Fruit fly (Drosophila melanogaster) whole organism, larva: Measurements from ENCODE around the gene CG43732.
A peak's percentile ranks its signal among the peaks of the same experiment; 100 is the strongest.

ENCODE experiments used
- noc ChIP-seq: fragments of 200-800 bp; sonication (Bioruptor generic); optimal IDR thresholded peaks from 3 replicates; lab custom pipeline; 2019; ENCODE audit warnings: missing biosample characterization, mild to moderate bottlenecking, missing genetic modification characterization, moderate library complexity

CG43732 gene

DNA sequence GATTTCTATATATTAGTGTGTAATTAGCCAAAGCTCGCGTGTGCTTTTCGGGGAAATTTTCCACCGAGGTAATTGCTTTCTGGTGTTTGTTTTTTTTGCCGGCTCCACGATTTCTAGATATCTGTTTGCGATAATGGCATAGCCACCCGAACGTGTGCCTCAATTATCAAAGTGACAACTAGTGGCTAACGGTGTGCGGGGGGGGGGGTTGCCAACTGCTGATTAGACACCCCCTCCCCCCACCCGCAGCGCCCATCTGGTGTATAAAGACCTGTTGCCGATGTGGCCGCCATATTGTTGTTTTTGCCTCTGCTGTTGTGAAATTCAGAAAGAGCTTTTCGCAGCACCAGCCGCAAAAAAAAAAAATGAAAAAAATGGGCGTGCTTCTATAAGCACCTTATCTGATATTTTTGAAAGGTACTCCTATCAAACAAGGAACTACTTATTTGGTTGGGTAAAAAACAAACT, 31.1 kb upstream of the CG43732 start:
- peak; percentile 71 for TF ChIP-seq noc (tag; lab: Kevin White, UChicago)

DNA sequence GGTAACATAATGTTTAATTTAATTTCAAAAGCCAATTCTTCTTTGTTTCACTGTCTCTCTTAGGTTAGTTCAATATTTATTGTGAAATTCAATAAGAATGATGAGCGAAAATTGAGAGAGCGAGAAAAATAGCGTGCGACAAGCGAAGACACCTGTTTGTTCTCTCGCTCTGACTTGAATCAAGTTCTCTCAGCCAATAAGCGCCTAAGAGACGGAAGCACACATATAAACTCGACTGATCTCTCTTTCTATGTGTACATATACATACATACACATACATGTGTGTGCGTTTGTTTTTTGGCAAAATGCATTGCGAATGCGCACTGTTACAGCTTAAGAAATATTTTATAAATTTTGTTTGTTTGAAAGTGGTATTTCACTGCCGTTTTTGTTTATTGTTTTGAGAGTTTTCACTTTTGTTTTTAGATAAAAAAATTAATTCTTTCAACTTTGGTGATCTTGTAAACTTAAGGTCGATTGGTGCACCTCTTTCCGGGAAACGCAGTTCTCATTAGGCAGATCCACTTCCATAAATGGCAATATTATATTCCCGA, 26.7 kb upstream of the CG43732 start:
- TF ChIP-seq noc (tag; lab: Kevin White, UChicago), result no peak

DNA sequence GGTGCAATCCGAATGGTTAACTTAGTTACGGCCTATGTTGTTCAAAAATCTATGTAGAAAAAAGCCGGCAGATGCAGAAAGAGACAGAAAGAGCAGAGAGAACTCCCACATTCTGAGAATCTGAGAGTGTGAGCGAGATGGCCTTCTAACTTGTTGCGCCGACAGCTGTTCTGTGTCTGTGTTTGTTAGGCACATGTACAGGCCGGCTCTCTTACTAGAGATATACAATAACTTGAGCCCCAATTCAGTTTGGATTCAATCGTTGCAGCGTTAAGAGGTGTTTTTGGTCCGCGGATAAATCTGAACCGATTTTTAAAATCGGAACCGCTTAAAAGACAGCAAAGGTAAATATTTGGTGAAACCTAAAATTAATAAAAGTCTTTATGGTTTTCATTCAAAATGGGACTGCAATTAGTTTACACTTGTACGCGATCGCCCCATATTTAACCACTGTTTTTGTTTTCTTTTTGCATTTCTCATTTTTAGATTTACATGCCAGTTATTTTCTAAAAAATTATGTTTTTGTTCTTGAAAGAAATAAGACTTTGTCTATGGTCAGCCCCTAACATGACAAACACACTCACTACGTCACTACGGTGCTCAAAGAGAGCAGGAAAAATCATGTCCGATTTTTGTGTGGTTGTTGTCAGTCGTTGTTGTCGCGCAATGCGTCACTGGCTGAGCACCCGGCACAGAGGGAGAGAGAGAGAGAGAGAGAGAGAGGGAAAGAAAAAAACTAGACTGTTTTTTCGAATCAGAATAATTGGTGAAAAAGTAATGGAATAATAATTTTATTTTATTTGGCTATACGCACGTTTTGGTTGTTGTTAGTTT, 26.0 kb upstream of the CG43732 start:
- TF ChIP-seq noc (tag; lab: Kevin White, UChicago), result no peak

DNA sequence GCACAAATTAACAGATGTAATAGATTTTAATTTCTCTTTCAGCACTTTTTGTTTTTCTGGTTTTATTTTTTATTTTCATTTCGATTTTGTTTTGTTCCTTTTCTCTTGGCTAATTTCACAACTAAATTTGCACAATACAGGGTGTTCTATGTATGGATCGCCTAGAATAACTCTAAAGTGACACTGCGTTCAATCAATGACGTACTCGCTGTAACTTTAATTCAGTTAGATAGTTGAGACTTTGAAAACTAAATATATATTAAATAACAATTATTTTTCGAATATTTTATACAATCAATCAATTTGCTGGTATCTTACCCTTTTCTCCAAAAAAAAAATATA, 25.4 kb upstream of the CG43732 start:
- no peak for TF ChIP-seq noc (tag; lab: Kevin White, UChicago)

DNA sequence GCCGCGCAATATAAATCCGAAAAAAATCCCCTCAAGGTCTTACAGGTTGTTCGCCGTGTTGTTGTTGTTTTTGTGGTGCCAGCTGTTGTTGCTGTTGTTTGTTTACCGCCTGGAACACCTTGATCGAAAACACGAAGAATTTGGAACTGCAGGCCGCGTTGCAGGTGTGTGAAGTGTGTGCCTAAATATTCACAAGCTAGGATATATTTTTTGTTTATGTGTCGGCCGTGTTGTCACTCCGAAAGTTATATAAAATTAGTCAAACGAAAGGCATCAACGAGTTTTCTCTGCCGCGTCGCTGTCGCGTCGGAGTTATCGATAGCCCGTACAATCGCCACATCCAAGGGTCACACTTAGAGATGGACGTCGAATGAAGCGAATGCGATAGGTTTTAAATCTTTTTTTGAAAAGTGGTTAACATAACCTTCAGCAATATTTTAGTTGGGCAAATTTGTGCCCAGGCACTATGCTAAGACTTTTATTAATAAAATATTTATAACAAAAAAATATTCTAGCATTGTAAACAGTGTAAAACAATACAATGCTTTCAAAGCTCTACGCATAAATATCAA, 21.6 kb upstream of the CG43732 start, which contains the start of gene Mpc1:
TSS of gene Mpc1 (minus strand) at position 314 of the 572 bp plus-strand sequence.
- TF ChIP-seq noc (tag; lab: Kevin White, UChicago), result no peak

DNA sequence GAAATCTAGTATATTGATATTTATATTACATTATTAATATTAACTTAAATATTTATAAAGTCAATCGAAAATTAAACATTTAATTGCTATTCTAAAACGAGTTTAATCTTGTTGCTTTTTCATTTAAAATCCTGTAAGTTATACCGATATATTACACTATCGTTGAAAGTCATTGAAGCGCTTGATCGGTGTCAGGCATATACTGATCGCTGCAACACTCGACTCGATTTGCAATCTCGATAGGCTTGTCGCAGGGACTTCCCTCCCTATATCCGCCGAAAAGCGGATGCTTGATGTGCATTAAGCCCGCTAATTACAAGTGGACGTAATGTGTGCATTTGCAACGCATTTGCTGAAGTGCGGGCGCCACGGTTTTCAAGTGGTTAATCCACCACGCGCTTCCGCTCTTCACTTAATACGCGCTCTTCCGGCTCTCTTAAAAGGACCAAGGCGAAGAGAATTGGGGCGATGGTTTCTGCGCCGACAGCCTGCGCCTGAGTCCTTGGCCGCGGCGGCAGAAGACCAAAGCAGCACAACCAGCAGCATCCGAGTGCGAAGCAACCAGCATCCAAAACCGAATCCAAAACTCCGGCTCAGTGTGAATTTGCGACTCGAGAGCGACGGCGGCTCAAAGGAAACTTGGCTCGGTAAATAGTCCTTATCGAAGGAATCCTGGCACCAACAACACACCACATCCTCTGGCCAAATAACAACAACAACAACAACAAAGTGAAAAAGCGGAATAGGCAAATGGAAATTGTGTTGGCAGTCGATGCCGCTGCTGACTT, 20.9 kb upstream of the CG43732 start, which contains the start of gene CG42613:
TSS of gene CG42613 (plus strand) at position 279 of the 788 bp plus-strand sequence.
- no peak for TF ChIP-seq noc (tag; lab: Kevin White, UChicago)

DNA sequence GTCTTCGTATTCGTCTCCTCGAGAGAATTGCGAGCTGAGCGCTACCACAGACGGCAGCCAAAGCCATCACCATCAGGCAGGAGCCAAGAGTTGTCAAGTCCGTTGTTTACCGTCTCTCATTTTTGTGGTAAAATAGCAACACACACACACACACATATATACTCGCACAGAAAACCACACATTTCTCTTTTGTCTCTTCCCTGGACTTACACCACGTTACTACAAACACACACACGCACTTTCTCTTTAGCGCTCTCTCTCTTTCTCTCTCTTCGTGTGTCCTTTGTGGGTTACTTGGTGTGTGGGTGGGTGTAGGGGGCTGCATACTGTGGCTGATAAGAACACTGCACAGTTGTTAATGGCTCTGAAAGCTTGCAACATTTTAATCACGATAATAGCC, 18.3 kb upstream of the CG43732 start:
- no peak for TF ChIP-seq noc (tag; lab: Kevin White, UChicago)

DNA sequence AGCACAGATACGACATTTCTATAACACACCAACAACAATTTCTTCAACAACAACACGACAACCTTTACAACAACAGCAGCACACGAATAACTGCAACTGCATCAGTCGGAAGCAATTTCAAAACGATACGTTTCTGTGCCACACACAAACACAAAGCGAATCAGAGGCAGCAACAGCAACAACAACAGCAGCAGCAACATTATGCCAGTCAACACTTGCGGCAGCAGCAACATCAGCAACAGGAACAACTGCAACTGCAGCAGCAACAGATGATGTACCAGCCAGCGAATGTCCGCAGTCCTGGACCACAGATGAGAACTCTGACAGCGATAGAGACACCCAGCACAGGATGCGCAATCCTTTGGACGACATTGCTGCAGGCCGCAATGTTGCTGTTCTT, 2.7 kb upstream of the CG43732 start:
- no peak for TF ChIP-seq noc (tag; lab: Kevin White, UChicago)

DNA sequence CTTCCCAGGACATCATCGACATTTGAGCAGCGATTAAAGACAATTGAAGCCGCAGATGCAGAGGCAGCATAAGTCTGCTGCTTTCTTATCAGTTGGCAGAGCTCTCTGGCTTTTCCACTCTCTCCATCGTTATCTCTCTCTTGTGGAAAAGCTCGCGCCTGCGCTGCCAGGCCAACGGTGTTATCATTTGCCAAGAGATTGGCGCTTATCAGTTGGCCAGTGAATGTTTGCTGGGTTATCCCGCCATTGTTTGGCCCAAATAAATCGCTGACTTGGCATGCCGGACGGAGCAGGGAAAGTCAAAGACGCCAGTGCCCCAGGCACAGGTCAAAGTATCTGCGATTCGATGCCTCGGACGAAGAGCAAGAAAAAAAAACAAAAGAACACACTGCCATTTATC, 865 bp upstream of the CG43732 start:
- no peak for TF ChIP-seq noc (tag; lab: Kevin White, UChicago)

DNA sequence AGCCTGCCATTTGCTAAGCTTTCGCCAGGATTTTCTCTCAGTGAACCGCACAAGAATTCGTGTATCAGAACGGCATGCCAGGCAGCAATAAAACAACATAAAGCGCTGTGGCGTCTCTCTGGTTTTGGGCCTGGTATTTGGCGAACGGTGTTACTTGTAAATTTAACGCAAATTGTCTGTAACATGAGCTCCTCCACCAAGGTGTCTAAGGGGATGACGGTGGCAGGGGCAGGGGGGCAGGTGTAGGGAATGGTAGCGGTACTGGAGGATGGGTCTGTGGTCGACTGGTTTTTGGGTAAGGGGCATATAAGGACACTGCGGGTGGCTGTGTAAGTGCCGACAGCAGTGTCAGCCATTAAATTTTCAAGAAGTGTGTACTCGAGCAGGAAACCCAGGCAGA, 14.8 kb downstream of the CG43732 start:
- no peak for TF ChIP-seq noc (tag; lab: Kevin White, UChicago)

DNA sequence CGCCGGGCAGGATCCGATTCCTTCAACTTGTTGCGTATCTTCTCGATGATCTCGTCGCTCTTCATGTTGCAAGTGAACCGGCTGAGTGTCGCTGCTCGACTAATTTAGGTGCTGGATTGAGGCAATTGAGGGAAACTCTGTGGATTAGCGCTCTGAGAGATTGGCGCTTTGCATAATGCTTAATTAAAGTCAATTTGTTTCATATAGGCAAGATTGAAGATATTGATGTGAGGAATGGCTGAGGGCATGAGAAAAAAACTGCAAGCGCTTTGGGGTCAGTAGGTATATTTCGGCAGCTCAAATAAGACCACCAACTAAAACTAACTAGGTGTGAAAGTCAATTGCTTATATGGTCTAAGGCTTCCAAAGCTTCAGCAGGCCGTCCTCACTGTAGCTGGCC, 28.7 kb downstream of the CG43732 start, which contains the start of gene euc:
TSS of gene euc (minus strand) at position 101 of the 400 bp plus-strand sequence.
- TF ChIP-seq noc (tag; lab: Kevin White, UChicago), result no peak

DNA sequence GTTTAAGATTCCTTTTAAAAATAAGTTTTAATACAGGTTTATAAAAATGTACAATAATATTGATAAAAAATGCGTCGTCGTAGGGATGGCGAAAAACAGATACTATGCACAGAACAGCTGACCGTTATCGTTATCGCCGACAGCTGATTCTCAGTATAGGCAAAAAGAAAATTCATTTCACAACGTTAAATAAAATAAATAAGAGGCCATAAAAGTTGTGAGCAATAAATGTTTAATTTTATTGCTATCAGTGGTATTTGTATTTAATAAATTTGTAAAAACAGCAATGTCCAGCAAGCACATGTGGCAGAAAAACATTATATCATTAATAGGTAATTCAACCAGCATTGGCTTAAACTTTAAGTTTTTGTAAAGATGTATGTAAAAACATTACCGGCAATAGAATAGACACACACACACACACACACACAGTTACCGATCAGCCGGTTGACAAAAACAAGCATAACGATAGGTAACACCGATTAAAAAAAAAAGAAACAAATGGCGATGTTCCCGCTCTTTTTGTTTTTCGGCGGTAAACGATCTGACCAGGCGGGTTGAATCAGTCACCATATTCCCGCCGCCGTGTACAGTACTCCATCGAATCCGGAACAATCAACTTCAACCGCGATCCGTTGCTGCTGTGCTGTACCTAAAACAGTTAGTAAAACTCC, 31.0 kb downstream of the CG43732 start, which contains the start of the genes dnk and Smu1:
TSS of gene dnk (plus strand) at position 133 of the 674 bp plus-strand sequence.
TSS of gene Smu1 (minus strand) at position 462 of the 674 bp plus-strand sequence.
- no peak for TF ChIP-seq noc (tag; lab: Kevin White, UChicago)

DNA sequence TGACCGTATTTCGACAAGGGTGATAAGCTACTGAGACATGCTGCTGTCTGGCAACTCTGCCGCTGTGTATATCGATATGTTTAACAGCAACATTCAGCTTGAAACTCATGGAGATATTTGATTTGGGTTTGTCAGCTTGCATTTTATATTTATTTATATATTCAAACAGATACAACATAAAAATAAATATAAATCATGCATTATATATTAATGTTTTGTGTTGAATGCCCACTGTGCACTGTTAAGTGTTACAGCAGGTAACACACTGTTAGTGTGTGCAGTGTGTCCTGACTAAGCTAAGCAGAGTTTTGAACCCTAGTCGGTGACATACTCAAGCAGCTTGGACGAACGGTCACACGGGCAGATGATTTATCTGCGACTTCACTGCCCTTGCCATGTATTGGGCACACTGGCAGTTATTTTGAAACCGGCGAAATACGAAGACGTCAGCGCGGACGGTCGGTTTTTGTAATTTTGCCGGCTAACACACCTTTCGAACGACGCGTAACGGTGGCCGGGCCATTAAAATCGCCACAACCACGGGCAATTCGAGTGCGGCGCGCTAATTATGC, 33.7 kb downstream of the CG43732 start, which contains the start of the genes snRNP-U1-C and gukh:
TSS of gene snRNP-U1-C (minus strand) at position 37 of the 572 bp plus-strand sequence.
TSS of gene gukh (plus strand) at position 412 of the 572 bp plus-strand sequence.
- TF ChIP-seq noc (tag; lab: Kevin White, UChicago), result peak; percentile 58

DNA sequence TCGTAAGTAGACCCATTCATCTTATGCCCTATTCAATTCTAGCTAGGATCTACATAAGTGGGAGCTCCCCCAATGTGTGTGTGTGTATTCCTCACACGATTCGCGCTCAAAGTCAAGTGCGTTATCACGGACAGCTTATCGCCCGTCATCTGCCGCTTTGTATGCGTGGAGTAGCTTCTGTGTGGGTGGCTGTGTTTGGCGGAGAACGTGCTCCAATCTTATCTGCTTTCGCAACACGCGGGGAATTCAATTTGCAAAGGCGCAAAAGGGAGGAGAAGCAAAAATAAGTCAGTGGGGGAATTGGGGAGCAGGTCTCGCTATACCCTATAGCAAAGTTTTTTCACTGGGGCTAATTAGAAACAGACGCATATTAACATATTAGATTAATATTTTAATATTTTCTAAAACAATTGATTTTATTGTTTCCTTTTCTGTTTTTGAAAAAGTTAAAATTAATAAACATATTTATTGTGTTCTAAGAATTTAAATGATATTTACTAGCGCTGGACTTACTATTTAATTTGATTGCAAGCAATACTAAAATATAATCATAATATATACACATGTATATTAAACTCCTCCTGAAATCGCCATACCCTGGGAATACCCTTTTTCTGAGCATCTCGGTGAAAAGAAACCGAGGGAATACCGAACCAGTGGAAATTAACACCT, 35.3 kb downstream of the CG43732 start:
- peak; percentile 97 for TF ChIP-seq noc (tag; lab: Kevin White, UChicago)
